Worm (Caenorhabditis elegans): Measurements from ENCODE around the gene M01F1.9.

DNA sequence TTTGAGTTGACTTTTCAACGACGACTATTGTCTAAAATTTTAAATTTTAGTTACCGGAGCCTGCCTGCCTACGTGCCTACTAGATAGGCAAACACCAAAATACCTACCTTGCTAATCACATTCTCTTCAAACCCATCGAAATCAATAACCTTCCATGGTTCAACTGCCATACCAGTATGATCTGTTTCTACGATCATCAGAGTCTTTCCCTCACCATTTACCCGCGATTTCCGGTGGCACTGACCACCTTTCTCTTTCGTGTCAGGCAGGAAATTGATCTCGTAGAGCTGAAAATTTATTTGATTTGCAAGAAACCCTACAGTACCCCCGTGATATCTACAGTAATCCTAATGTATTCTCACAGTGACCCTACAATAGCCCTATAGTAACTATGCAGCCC, 13.9 kb downstream of the M01F1.9 start:
- TF ChIP-seq set-16 (GFP tag; IDR thresholded peaks at IDR 0.05) = no peak
- no peak for TF ChIP-seq madf-5 (GFP tag; IDR thresholded peaks at IDR 0.05)
- no peak for TF ChIP-seq unc-130 (GFP tag; optimal IDR thresholded peaks at IDR 0.05)
- no peak for TF ChIP-seq R02D3.7 (tag; optimal IDR thresholded peaks at IDR 0.05)
- TF ChIP-seq fkh-10 (GFP tag; optimal IDR thresholded peaks at IDR 0.05) = no peak
- TF ChIP-seq skn-1 (tag; optimal IDR thresholded peaks at IDR 0.05) = no peak
- no peak for TF ChIP-seq nhr-111 (GFP tag; optimal IDR thresholded peaks at IDR 0.05)
- TF ChIP-seq daf-12 (tag; optimal IDR thresholded peaks at IDR 0.05) = no peak
- no peak for TF ChIP-seq lsy-2 (tag; optimal IDR thresholded peaks at IDR 0.05)
- no peak for TF ChIP-seq unc-62 (GFP tag; optimal IDR thresholded peaks at IDR 0.05 in 1 of 2)
- no peak for TF ChIP-seq unc-62 (tag; optimal IDR thresholded peaks at IDR 0.05)
- no peak for TF ChIP-seq ZK546.5 (tag; optimal IDR thresholded peaks at IDR 0.05)
- TF ChIP-seq cey-2 (tag; optimal IDR thresholded peaks at IDR 0.05; ENCODE audit: borderline replicate concordance, insufficient read depth) = no peak

Measured in whole organism, L4 larva.